Fruit fly (Drosophila melanogaster): ENCODE data around the gene Gbeta13F.

Gene Gbeta13F

dm6 chrX:15887247-15887616 lies 27.3 kb downstream of the Gbeta13F start, which contains the start of gene tay:
tay (minus strand) TSS chrX:15887311.
- TF ChIP-seq pan (optimal IDR thresholded peaks at IDR 0.05) (no peak), pan (GFP tag; optimal IDR thresholded peaks at IDR 0.05 in 1 of 2, IDR thresholded peaks at IDR 0.05 in 1 of 2) (no peak), Hmx (GFP tag; optimal IDR thresholded peaks at IDR 0.05) (no peak), Atf3 (GFP tag; optimal IDR thresholded peaks at IDR 0.05) (no peak), CG18262 (tag; optimal IDR thresholded peaks at IDR 0.05) (no peak), crol (GFP tag; IDR thresholded peaks at IDR 0.05) (no peak), her (GFP tag; optimal IDR thresholded peaks at IDR 0.05) (no peak), CG13123 (GFP tag; optimal IDR thresholded peaks at IDR 0.05) (no peak), CG4820 (GFP tag; optimal IDR thresholded peaks at IDR 0.05) (no peak), Dref (GFP tag; IDR thresholded peaks at IDR 0.05) (peak; percentile 81), ham (GFP tag; IDR thresholded peaks at IDR 0.05) (no peak), CG14441 (GFP tag; IDR thresholded peaks at IDR 0.05) (no peak), Scr (GFP tag; IDR thresholded peaks at IDR 0.05; ENCODE audit: partially characterized antibody) (peak; percentile 63), CG10147 (GFP tag; optimal IDR thresholded peaks at IDR 0.05) (no peak), Ravus (GFP tag; IDR thresholded peaks at IDR 0.05) (no peak), CG10321 (GFP tag; IDR thresholded peaks at IDR 0.05) (no peak), slbo (GFP tag; IDR thresholded peaks at IDR 0.05) (peak; percentile 62), Hey (tag; optimal IDR thresholded peaks at IDR 0.05) (no peak), CG18476 (GFP tag; optimal IDR thresholded peaks at IDR 0.05) (no peak), Xbp1 (GFP tag; optimal IDR thresholded peaks at IDR 0.05) (no peak), bigmax (GFP tag; optimal IDR thresholded peaks at IDR 0.05) (peak; percentile 47), danr (GFP tag; IDR thresholded peaks at IDR 0.05) (no peak), Atf6 (GFP tag; IDR thresholded peaks at IDR 0.05) (no peak), Camta (GFP tag; optimal IDR thresholded peaks at IDR 0.05) (no peak), CG18599 (GFP tag; optimal IDR thresholded peaks at IDR 0.05) (no peak), lilli (GFP tag; optimal IDR thresholded peaks at IDR 0.05) (peak; percentile 17), chinmo (GFP tag; IDR thresholded peaks at IDR 0.05; ENCODE audit: partially characterized antibody) (0 out of 4 replicates have a peak, but pooled peaks have one; percentile 41), CG7786 (GFP tag; optimal IDR thresholded peaks at IDR 0.05) (no peak), CG10565 (GFP tag; optimal IDR thresholded peaks at IDR 0.05) (no peak), Chrac-16 (GFP tag; optimal IDR thresholded peaks at IDR 0.05) (no peak), ttk (GFP tag; IDR thresholded peaks at IDR 0.05) (no peak), yki (optimal IDR thresholded peaks at IDR 0.05) (no peak), tap (tag; optimal IDR thresholded peaks at IDR 0.05) (no peak), ato (GFP tag; IDR thresholded peaks at IDR 0.05; ENCODE audit: partially characterized antibody) (peak; percentile 81), CG14860 (GFP tag; IDR thresholded peaks at IDR 0.05; ENCODE audit: partially characterized antibody) (no peak; the same call in 2 of the 3 replicates), CG9817 (tag; optimal IDR thresholded peaks at IDR 0.05) (no peak), HmgZ (tag; optimal IDR thresholded peaks at IDR 0.05) (no peak), jigr1 (GFP tag; IDR thresholded peaks at IDR 0.05) (no peak), CG10462 (GFP tag; optimal IDR thresholded peaks at IDR 0.05) (no peak), insv (GFP tag; optimal IDR thresholded peaks at IDR 0.05) (no peak), kay (GFP tag; optimal IDR thresholded peaks at IDR 0.05) (no peak), NK7.1 (GFP tag; optimal IDR thresholded peaks at IDR 0.05) (no peak), CG4854 (GFP tag; optimal IDR thresholded peaks at IDR 0.05) (no peak), org-1 (GFP tag; optimal IDR thresholded peaks at IDR 0.05) (no peak), CG3838 (GFP tag; optimal IDR thresholded peaks at IDR 0.05) (no peak), CG12236 (GFP tag; optimal IDR thresholded peaks at IDR 0.05) (no peak), schlank (tag; optimal IDR thresholded peaks at IDR 0.05) (no peak), fru (optimal IDR thresholded peaks at IDR 0.05) (no peak), Ets97D (GFP tag; optimal IDR thresholded peaks at IDR 0.05) (peak; percentile 32), B-H2 (GFP tag; optimal IDR thresholded peaks at IDR 0.05) (peak; percentile 15), cg (GFP tag; optimal IDR thresholded peaks at IDR 0.05) (no peak), CG9932 (GFP tag; IDR thresholded peaks at IDR 0.05) (no peak; the same call in 1 of the 2 replicates), CG8388 (GFP tag; optimal IDR thresholded peaks at IDR 0.05) (no peak), HmgD (GFP tag; optimal IDR thresholded peaks at IDR 0.05) (peak; percentile 10)

Data from whole organism, embryonic.